Fruit fly (Drosophila melanogaster): ENCODE results near the gene CG12991.

DNA sequence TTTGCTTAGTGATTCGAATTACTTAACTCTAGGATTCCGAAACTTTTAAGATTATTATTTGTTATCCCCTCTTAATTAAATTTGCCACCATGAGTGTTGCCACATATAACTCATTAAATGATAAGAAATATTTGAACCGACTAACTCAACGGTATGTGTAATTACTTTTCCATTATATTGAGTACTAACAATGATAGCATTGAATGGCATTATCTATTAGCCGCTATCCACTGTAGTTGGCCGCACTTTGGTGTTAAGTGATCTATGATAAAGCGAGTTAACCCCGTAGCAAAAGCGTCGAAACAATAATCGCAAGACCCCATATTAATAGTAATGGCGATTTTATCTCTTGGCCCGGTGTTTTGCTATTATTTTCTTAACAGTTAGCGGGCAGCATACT is 1.3 kb downstream of the CG12991 start:
- no peak for TF ChIP-seq br (GFP tag; optimal IDR thresholded peaks at IDR 0.05)
- no peak for TF ChIP-seq dl (GFP tag; optimal IDR thresholded peaks at IDR 0.05; ENCODE audit: insufficient read depth in 1 of 2, partially characterized antibody in 2 of 2)
- no peak for TF ChIP-seq dsf (GFP tag; optimal IDR thresholded peaks at IDR 0.05; ENCODE audit: borderline replicate concordance)
- TF ChIP-seq h (GFP tag; optimal IDR thresholded peaks at IDR 0.05) = no peak
- TF ChIP-seq OdsH (GFP tag; optimal IDR thresholded peaks at IDR 0.05) = no peak
- no peak for TF ChIP-seq Vsx2 (GFP tag; optimal IDR thresholded peaks at IDR 0.05; ENCODE audit: partially characterized antibody)
- no peak for TF ChIP-seq Jra (GFP tag; optimal IDR thresholded peaks at IDR 0.05)
- TF ChIP-seq pan (optimal IDR thresholded peaks at IDR 0.05) = no peak
- TF ChIP-seq psq (GFP tag; optimal IDR thresholded peaks at IDR 0.05) = no peak

All from whole organism, wandering third instar larva.